Fruit fly (Drosophila melanogaster) whole organism, embryonic: Measurements from ENCODE around the gene Ir67a.

Experiments used
- CG10462 ChIP-seq: fragments of 200-800 bp; sonication (Bioruptor generic); optimal IDR thresholded peaks from 2 replicates; lab custom pipeline; 2016; ENCODE audit warnings: missing biosample characterization, missing genetic modification characterization
- CG11456 ChIP-seq: fragments of 200-800 bp; sonication (Bioruptor generic); IDR thresholded peaks from 3 replicates; pipeline ENCODE4 v1.3.6; 2022; ENCODE audit warnings: missing biosample characterization, missing genetic modification characterization
- CG12219 ChIP-seq: fragments of 200-800 bp; sonication (Bioruptor generic); optimal IDR thresholded peaks from 3 replicates; lab custom pipeline; 2018; ENCODE audit warnings: missing biosample characterization, mild to moderate bottlenecking, missing genetic modification characterization
- CG16815 ChIP-seq: fragments of 200-800 bp; sonication (Bioruptor generic); optimal IDR thresholded peaks from 3 replicates; lab custom pipeline; 2017; ENCODE audit warnings: missing biosample characterization, mild to moderate bottlenecking, missing genetic modification characterization
- CG17612 ChIP-seq: fragments of 200-800 bp; sonication (Bioruptor generic); IDR thresholded peaks from 2 replicates; pipeline ENCODE4 v1.3.6; 2022; ENCODE audit warnings: missing biosample characterization, missing genetic modification characterization
- CG18599 ChIP-seq: fragments of 200-800 bp; sonication (Bioruptor generic); optimal IDR thresholded peaks from 3 replicates; lab custom pipeline; 2017; ENCODE audit warnings: missing biosample characterization, missing genetic modification characterization, mild to moderate bottlenecking, moderate library complexity, missing genetic modification reagents
- CG18764 ChIP-seq: fragments of 200-800 bp; sonication (Bioruptor generic); optimal IDR thresholded peaks from 3 replicates; lab custom pipeline; 2016; ENCODE audit warnings: missing biosample characterization, missing genetic modification characterization
- CG2129 ChIP-seq: fragments of 200-800 bp; sonication (Bioruptor generic); IDR thresholded peaks from 2 replicates; pipeline ENCODE4 v1.3.6; 2022; ENCODE audit warnings: missing biosample characterization, missing genetic modification characterization; ENCODE audit not compliant: partially characterized antibody
- CG30403 ChIP-seq: fragments of 200-800 bp; sonication (Bioruptor generic); optimal IDR thresholded peaks from 3 replicates; lab custom pipeline; 2016; ENCODE audit warnings: missing biosample characterization, missing genetic modification characterization
- CG3995 ChIP-seq: fragments of 200-800 bp; sonication (Bioruptor generic); optimal IDR thresholded peaks from 3 replicates; lab custom pipeline; 2016; ENCODE audit warnings: missing biosample characterization, missing genetic modification characterization
- CG4404 ChIP-seq: fragments of 200-800 bp; sonication (Bioruptor generic); IDR thresholded peaks from 2 replicates; pipeline ENCODE4 v1.3.6; 2022; ENCODE audit warnings: missing biosample characterization, missing genetic modification characterization
- CG4707 ChIP-seq: fragments of 200-800 bp; sonication (Bioruptor generic); optimal IDR thresholded peaks from 2 replicates; lab custom pipeline; 2018; ENCODE audit warnings: missing biosample characterization, mild to moderate bottlenecking, missing genetic modification characterization, moderate library complexity
- CG5180 ChIP-seq: fragments of 200-800 bp; sonication (Bioruptor generic); optimal IDR thresholded peaks from 3 replicates; lab custom pipeline; 2017; ENCODE audit warnings: missing biosample characterization, missing genetic modification characterization, mild to moderate bottlenecking, moderate library complexity, missing genetic modification reagents
- CG6272 ChIP-seq: fragments of 200-800 bp; sonication (Bioruptor generic); IDR thresholded peaks from 2 replicates; pipeline ENCODE4 v1.3.6; 2022; ENCODE audit warnings: missing biosample characterization, missing genetic modification characterization
- CG7357 ChIP-seq: fragments of 200-800 bp; sonication (Bioruptor generic); IDR thresholded peaks from 3 replicates; pipeline ENCODE4 v1.3.6; 2022; ENCODE audit warnings: missing biosample characterization, missing genetic modification characterization
- CG7928 ChIP-seq: fragments of 200-800 bp; sonication (Bioruptor generic); optimal IDR thresholded peaks from 2 replicates; lab custom pipeline; 2017; ENCODE audit warnings: missing biosample characterization, mild to moderate bottlenecking, missing genetic modification characterization
- CoRest ChIP-seq: fragments of 200-800 bp; sonication (Bioruptor generic); optimal IDR thresholded peaks from 3 replicates; lab custom pipeline; 2018; ENCODE audit warnings: missing biosample characterization, mild to moderate bottlenecking, missing genetic modification characterization, moderate library complexity
- D ChIP-seq, 2 experiments: fragments of 200-800 bp in 1 of 2; fragments of >200 bp in 1 of 2; sonication (Bioruptor generic) in 1 of 2; optimal IDR thresholded peaks; 2 replicates in 1 of 2; 3 replicates in 1 of 2; lab custom pipeline; 2017; ENCODE audit warnings: mild to moderate bottlenecking in 1 of 2, missing biosample characterization in 1 of 2, missing genetic modification characterization in 1 of 2, missing genetic modification reagents in 1 of 2
- Dip3 ChIP-seq: fragments of 200-800 bp; sonication (Bioruptor generic); optimal IDR thresholded peaks from 3 replicates; lab custom pipeline; 2016; ENCODE audit warnings: missing biosample characterization, missing genetic modification characterization
- ERR ChIP-seq: fragments of 200-800 bp; sonication (Bioruptor generic); optimal IDR thresholded peaks from 2 replicates; lab custom pipeline; 2016; ENCODE audit warnings: missing biosample characterization, missing genetic modification characterization
- Hmr ChIP-seq: fragments of 200-800 bp; sonication (Bioruptor generic); optimal IDR thresholded peaks from 3 replicates; lab custom pipeline; 2017; ENCODE audit warnings: mild to moderate bottlenecking, missing biosample characterization, missing genetic modification reagents, missing genetic modification characterization
- Hmx ChIP-seq: fragments of 200-800 bp; sonication (Bioruptor generic); optimal IDR thresholded peaks from 2 replicates; lab custom pipeline; 2016; ENCODE audit warnings: missing biosample characterization, missing genetic modification characterization
- Hr39 ChIP-seq: fragments of >200 bp; optimal IDR thresholded peaks from 2 replicates; lab custom pipeline; 2017
- Med ChIP-seq: fragments of 200-800 bp; sonication (Bioruptor generic); peaks from one replicate; lab custom pipeline; 2016; ENCODE audit warnings: missing biosample characterization, missing genetic modification characterization, mild to moderate bottlenecking, inconsistent platforms, moderate library complexity
- Opbp ChIP-seq: fragments of 200-800 bp; sonication (Bioruptor generic); IDR thresholded peaks from 3 replicates; pipeline ENCODE4 v1.3.6; 2022; ENCODE audit warnings: missing biosample characterization, missing genetic modification characterization; ENCODE audit not compliant: partially characterized antibody
- Sox102F ChIP-seq: fragments of 200-800 bp; sonication (Bioruptor generic); optimal IDR thresholded peaks from 2 replicates; lab custom pipeline; 2018; ENCODE audit warnings: missing biosample characterization, mild to moderate bottlenecking, missing genetic modification characterization, moderate library complexity
- Xbp1 ChIP-seq: fragments of 200-800 bp; sonication (Bioruptor generic); optimal IDR thresholded peaks from 3 replicates; lab custom pipeline; 2016; ENCODE audit warnings: missing biosample characterization, mild to moderate bottlenecking, missing genetic modification characterization
- abd-A ChIP-seq: fragments of 200-800 bp; sonication (Bioruptor generic); optimal IDR thresholded peaks from 3 replicates; lab custom pipeline; 2019; ENCODE audit warnings: missing biosample characterization, mild to moderate bottlenecking, missing genetic modification characterization, moderate library complexity
- al ChIP-seq: fragments of 200-800 bp; sonication (Bioruptor generic); IDR thresholded peaks from 2 replicates; pipeline ENCODE4 v1.3.6; 2022; ENCODE audit warnings: missing biosample characterization, missing genetic modification characterization
- crc ChIP-seq: fragments of 200-800 bp; sonication (Bioruptor generic); optimal IDR thresholded peaks from 2 replicates; lab custom pipeline; 2016; ENCODE audit warnings: missing biosample characterization, missing genetic modification characterization
- da ChIP-seq: fragments of 200-800 bp; sonication (Bioruptor generic); optimal IDR thresholded peaks from 2 replicates; lab custom pipeline; 2016; ENCODE audit warnings: missing biosample characterization, missing genetic modification characterization
- emc ChIP-seq: fragments of 200-800 bp; sonication (Bioruptor generic); optimal IDR thresholded peaks from 2 replicates; lab custom pipeline; 2016; ENCODE audit warnings: missing biosample characterization, missing genetic modification characterization
- gcm ChIP-seq: fragments of 200-800 bp; sonication (Bioruptor generic); optimal IDR thresholded peaks from 2 replicates; lab custom pipeline; 2019; ENCODE audit warnings: missing biosample characterization, mild to moderate bottlenecking, missing genetic modification characterization, moderate library complexity
- mirr ChIP-seq: fragments of 200-800 bp; sonication (Bioruptor generic); optimal IDR thresholded peaks from 3 replicates; lab custom pipeline; 2018; ENCODE audit warnings: missing biosample characterization, mild to moderate bottlenecking, missing genetic modification characterization
- nerfin-1 ChIP-seq: fragments of 200-800 bp; sonication (Bioruptor generic); optimal IDR thresholded peaks from 3 replicates; lab custom pipeline; 2019; ENCODE audit warnings: missing biosample characterization, mild to moderate bottlenecking, missing genetic modification characterization, moderate library complexity
- pnt ChIP-seq: fragments of 200-800 bp; sonication (Bioruptor generic); optimal IDR thresholded peaks from 3 replicates; lab custom pipeline; 2016; ENCODE audit warnings: missing biosample characterization, missing genetic modification characterization
- repo ChIP-seq: fragments of 200-800 bp; sonication (Bioruptor generic); optimal IDR thresholded peaks from 2 replicates; lab custom pipeline; 2016; ENCODE audit warnings: missing biosample characterization, missing genetic modification characterization
- row ChIP-seq: fragments of 200-800 bp; sonication (Bioruptor generic); IDR thresholded peaks from 3 replicates; pipeline ENCODE4 v1.3.6; 2022; ENCODE audit warnings: missing biosample characterization, missing genetic modification characterization
- sc ChIP-seq, 3 experiments: fragments of >200 bp in 2 of 3; fragments of 200-800 bp in 1 of 3; sonication (Bioruptor generic) in 1 of 3; optimal IDR thresholded peaks; 2 replicates in 2 of 3; 3 replicates in 1 of 3; lab custom pipeline; 2017; ENCODE audit warnings: mild to moderate bottlenecking in 1 of 3, missing biosample characterization in 1 of 3, missing genetic modification characterization in 1 of 3, missing genetic modification reagents in 1 of 3
- slbo ChIP-seq: fragments of 200-800 bp; sonication (Bioruptor generic); IDR thresholded peaks from 2 replicates; pipeline ENCODE4 v1.3.6; 2022; ENCODE audit warnings: missing biosample characterization, missing genetic modification characterization
- sqz ChIP-seq: fragments of 200-800 bp; sonication (Bioruptor generic); optimal IDR thresholded peaks from 3 replicates; lab custom pipeline; 2018; ENCODE audit warnings: missing biosample characterization, mild to moderate bottlenecking, missing genetic modification characterization
- tll ChIP-seq, 2 experiments: fragments of 200-800 bp in 1 of 2; fragments of >200 bp in 1 of 2; sonication (Bioruptor generic) in 1 of 2; optimal IDR thresholded peaks; 2 replicates each; lab custom pipeline; 2017 to 2019; ENCODE audit warnings: missing biosample characterization in 2 of 2, missing genetic modification characterization in 2 of 2, mild to moderate bottlenecking in 1 of 2, moderate library complexity in 1 of 2
- yki ChIP-seq: fragments of >200 bp; optimal IDR thresholded peaks from 3 replicates; lab custom pipeline; 2018

Ir67a gene

dm6 chr3L:9525444-9525843, 18.4 kb downstream of the Ir67a start, which contains the start of gene CG33700:
Gene CG33700 (minus strand): TSS chr3L:9525544.
- TF ChIP-seq CG16815 (GFP tag; lab: Kevin White, UChicago) (no peak), CG11456 (GFP tag; lab: Robert Waterston, UW) (no peak), gcm (GFP tag; lab: Kevin White, UChicago) (no peak), Hmr (GFP tag; lab: Kevin White, UChicago) (peak; percentile 9), CG6272 (GFP tag; lab: Robert Waterston, UW) (no peak), Dip3 (GFP tag; lab: Kevin White, UChicago) (no peak), CG18764 (GFP tag; lab: Kevin White, UChicago) (no peak), CG4404 (GFP tag; lab: Robert Waterston, UW) (no peak), da (GFP tag; lab: Kevin White, UChicago) (no peak), CG5180 (GFP tag; lab: Kevin White, UChicago) (no peak), CG12219 (GFP tag; lab: Kevin White, UChicago) (no peak), CG2129 (GFP tag; lab: Robert Waterston, UW) (no peak), mirr (GFP tag; lab: Kevin White, UChicago) (peak; percentile 16), CG4707 (GFP tag; lab: Kevin White, UChicago) (no peak), Opbp (GFP tag; lab: Robert Waterston, UW) (no peak), CG7928 (GFP tag; lab: Kevin White, UChicago) (no peak), tll (GFP tag; optimal IDR thresholded peaks at IDR 0.05; lab: Kevin White, UChicago) (no peak), slbo (GFP tag; lab: Robert Waterston, UW) (no peak), al (GFP tag; lab: Robert Waterston, UW) (no peak), pnt (GFP tag; lab: Kevin White, UChicago) (no peak), sc (optimal IDR thresholded peaks at IDR 0.05; lab: Kevin White, UChicago) (no peak), sc (GFP tag; optimal IDR thresholded peaks at IDR 0.05; lab: Kevin White, UChicago) (no peak), emc (GFP tag; lab: Kevin White, UChicago) (no peak), CG7357 (GFP tag; lab: Robert Waterston, UW) (no peak), Hmx (GFP tag; lab: Kevin White, UChicago) (no peak), Med (GFP tag; lab: Kevin White, UChicago) (peak; percentile 24), yki (lab: Kevin White, UChicago) (no peak), repo (GFP tag; lab: Kevin White, UChicago) (no peak), CoRest (tag; lab: Kevin White, UChicago) (no peak), ERR (no peak), Xbp1 (GFP tag; lab: Kevin White, UChicago) (no peak), Sox102F (no peak), CG17612 (GFP tag; lab: Robert Waterston, UW) (no peak), sqz (GFP tag; lab: Kevin White, UChicago) (no peak), Hr39 (lab: Kevin White, UChicago) (no peak), CG18599 (GFP tag; lab: Kevin White, UChicago) (peak; percentile 14), CG10462 (GFP tag; lab: Kevin White, UChicago) (no peak), CG30403 (no peak), D (optimal IDR thresholded peaks at IDR 0.05; lab: Kevin White, UChicago) (no peak), D (GFP tag; optimal IDR thresholded peaks at IDR 0.05; lab: Kevin White, UChicago) (no peak), crc (no peak), nerfin-1 (no peak), CG3995 (GFP tag; lab: Kevin White, UChicago) (no peak), abd-A (tag; lab: Kevin White, UChicago) (peak; percentile 24), row (GFP tag; lab: Robert Waterston, UW) (no peak)
